Fruit fly (Drosophila melanogaster) whole organism, adult: ENCODE data around the gene H2.0.

Experiments used
- CG11617 ChIP-seq: fragments of 200-800 bp; sonication (Bioruptor generic); optimal IDR thresholded peaks from 2 replicates; lab custom pipeline; 2017; ENCODE audit warnings: mild to moderate bottlenecking, missing biosample characterization, missing genetic modification reagents, missing genetic modification characterization
- CG12768 ChIP-seq: fragments of 200-800 bp; sonication (Bioruptor generic); optimal IDR thresholded peaks from 2 replicates; lab custom pipeline; 2017; ENCODE audit warnings: missing biosample characterization, missing genetic modification characterization, mild to moderate bottlenecking, moderate library complexity, missing genetic modification reagents
- CG14711 ChIP-seq: fragments of 200-800 bp; sonication (Bioruptor generic); optimal IDR thresholded peaks from 2 replicates; lab custom pipeline; 2018; ENCODE audit warnings: missing biosample characterization, mild to moderate bottlenecking, missing genetic modification characterization, moderate library complexity
- CG1620 ChIP-seq: fragments of 200-800 bp; sonication (Bioruptor generic); optimal IDR thresholded peaks from 2 replicates; lab custom pipeline; 2016; ENCODE audit warnings: missing biosample characterization, missing genetic modification characterization
- CG33017 ChIP-seq: fragments of 200-800 bp; sonication (Bioruptor generic); optimal IDR thresholded peaks from 2 replicates; lab custom pipeline; 2018; ENCODE audit warnings: missing biosample characterization, mild to moderate bottlenecking, missing genetic modification characterization, moderate library complexity
- CG5204 ChIP-seq: fragments of 200-800 bp; sonication (Bioruptor generic); optimal IDR thresholded peaks from 2 replicates; lab custom pipeline; 2016; ENCODE audit warnings: missing biosample characterization, missing genetic modification characterization
- CG7045 ChIP-seq: fragments of 200-800 bp; sonication (Bioruptor generic); optimal IDR thresholded peaks from 2 replicates; lab custom pipeline; 2017; ENCODE audit warnings: missing biosample characterization, mild to moderate bottlenecking, missing genetic modification characterization
- CG7101 ChIP-seq: fragments of 200-800 bp; sonication (Bioruptor generic); optimal IDR thresholded peaks from 2 replicates; lab custom pipeline; 2018; ENCODE audit warnings: missing biosample characterization, mild to moderate bottlenecking, missing genetic modification characterization, moderate library complexity
- Clk ChIP-seq: fragments of 200-800 bp; sonication (Bioruptor generic); optimal IDR thresholded peaks from 2 replicates; lab custom pipeline; 2017; ENCODE audit warnings: missing biosample characterization, missing genetic modification characterization
- Crg-1 ChIP-seq: fragments of 200-800 bp; sonication (Bioruptor generic); optimal IDR thresholded peaks from 2 replicates; lab custom pipeline; 2016; ENCODE audit warnings: missing biosample characterization, missing genetic modification characterization
- Hr96 ChIP-seq: fragments of 200-800 bp; sonication (Bioruptor generic); optimal IDR thresholded peaks from 2 replicates; lab custom pipeline; 2016; ENCODE audit warnings: missing biosample characterization, missing genetic modification characterization
- Mnt ChIP-seq: fragments of 200-800 bp; sonication (Bioruptor generic); optimal IDR thresholded peaks from 2 replicates; lab custom pipeline; 2016; ENCODE audit warnings: missing biosample characterization, mild to moderate bottlenecking, missing genetic modification characterization
- bab1 ChIP-seq: fragments of 200-800 bp; sonication (Bioruptor generic); optimal IDR thresholded peaks from 3 replicates; lab custom pipeline; 2019; ENCODE audit warnings: missing biosample characterization, mild to moderate bottlenecking, missing genetic modification characterization, moderate library complexity
- cic ChIP-seq: fragments of 200-800 bp; sonication (Bioruptor generic); optimal IDR thresholded peaks from 2 replicates; lab custom pipeline; 2017; ENCODE audit warnings: missing biosample characterization, mild to moderate bottlenecking, missing genetic modification characterization, moderate library complexity
- cnc ChIP-seq, 2 experiments: fragments of >200 bp; optimal IDR thresholded peaks; 2 replicates each; lab custom pipeline; 2017
- kay ChIP-seq: fragments of 200-800 bp; sonication (Bioruptor generic); peaks from one replicate; lab custom pipeline; 2016; ENCODE audit warnings: missing biosample characterization, missing genetic modification characterization, borderline replicate concordance
- ovo ChIP-seq: fragments of 200-800 bp; sonication (Bioruptor generic); optimal IDR thresholded peaks from 2 replicates; lab custom pipeline; 2016; ENCODE audit warnings: missing biosample characterization, missing genetic modification characterization
- pad ChIP-seq: fragments of 200-800 bp; sonication (Bioruptor generic); optimal IDR thresholded peaks from 3 replicates; lab custom pipeline; 2017; ENCODE audit warnings: missing biosample characterization, missing genetic modification characterization, mild to moderate bottlenecking, moderate library complexity, missing genetic modification reagents
- tj ChIP-seq: fragments of 200-800 bp; sonication (Bioruptor generic); optimal IDR thresholded peaks from 3 replicates; lab custom pipeline; 2017; ENCODE audit warnings: missing biosample characterization, mild to moderate bottlenecking, missing genetic modification characterization, moderate library complexity
- toe ChIP-seq: fragments of 200-800 bp; sonication (Bioruptor generic); optimal IDR thresholded peaks from 2 replicates; lab custom pipeline; 2016; ENCODE audit warnings: missing biosample characterization, missing genetic modification characterization

H2.0 gene

dm6 chr2L:6035155-6035554 is 16.0 kb upstream of the H2.0 start:
- TF ChIP-seq CG1620 (GFP tag; lab: Kevin White, UChicago), result no peak
- TF ChIP-seq CG11617 (GFP tag; lab: Kevin White, UChicago), result no peak
- TF ChIP-seq pad (GFP tag; lab: Kevin White, UChicago), result no peak
- TF ChIP-seq ovo (GFP tag; lab: Kevin White, UChicago), result no peak
- no peak for TF ChIP-seq cnc (optimal IDR thresholded peaks at IDR 0.05; lab: Kevin White, UChicago)
- no peak for TF ChIP-seq bab1
- TF ChIP-seq cic, result no peak
- no peak for TF ChIP-seq CG5204 (GFP tag; lab: Kevin White, UChicago)
- TF ChIP-seq CG33017 (tag; lab: Kevin White, UChicago), result no peak
- TF ChIP-seq CG7045 (GFP tag; lab: Kevin White, UChicago), result no peak
- TF ChIP-seq Crg-1 (GFP tag; lab: Kevin White, UChicago), result no peak

- TF ChIP-seq kay, result no peak
- TF ChIP-seq Mnt (GFP tag; lab: Kevin White, UChicago), result no peak
- no peak for TF ChIP-seq ovo (GFP tag; lab: Kevin White, UChicago)
- no peak for TF ChIP-seq cic
- no peak for TF ChIP-seq Hr96 (GFP tag; lab: Kevin White, UChicago)
- TF ChIP-seq CG7101 (tag; lab: Kevin White, UChicago), result no peak
- no peak for TF ChIP-seq CG33017 (tag; lab: Kevin White, UChicago)
- TF ChIP-seq CG12768 (GFP tag; lab: Kevin White, UChicago), result no peak
- no peak for TF ChIP-seq CG11617 (GFP tag; lab: Kevin White, UChicago)
- no peak for TF ChIP-seq cnc (optimal IDR thresholded peaks at IDR 0.05; lab: Kevin White, UChicago)
- no peak for TF ChIP-seq toe
- no peak for TF ChIP-seq Crg-1 (GFP tag; lab: Kevin White, UChicago)
- no peak for TF ChIP-seq CG7045 (GFP tag; lab: Kevin White, UChicago)
- TF ChIP-seq Clk, result no peak
- no peak for TF ChIP-seq pad (GFP tag; lab: Kevin White, UChicago)
- no peak for TF ChIP-seq bab1
- TF ChIP-seq CG5204 (GFP tag; lab: Kevin White, UChicago), result no peak
- no peak for TF ChIP-seq CG1620 (GFP tag; lab: Kevin White, UChicago)
- no peak for TF ChIP-seq CG14711 (tag; lab: Kevin White, UChicago)
Observed at dm6 chr2L:6034344-6034743, 15.1 kb upstream of the H2.0 start, which contains the start of gene CG9109. CG9109 (minus strand) TSS chr2L:6034423.

- TF ChIP-seq Clk (no peak), CG7101 (tag; lab: Kevin White, UChicago) (no peak), CG33017 (tag; lab: Kevin White, UChicago) (no peak), CG11617 (GFP tag; lab: Kevin White, UChicago) (no peak), kay (no peak), bab1 (no peak), Hr96 (GFP tag; lab: Kevin White, UChicago) (no peak), CG7045 (GFP tag; lab: Kevin White, UChicago) (no peak), toe (no peak)
Observed at dm6 chr2L:6031838-6032237, 12.6 kb upstream of the H2.0 start.

- no peak for TF ChIP-seq CG14711 (tag; lab: Kevin White, UChicago)
- no peak for TF ChIP-seq Clk
- no peak for TF ChIP-seq tj
- TF ChIP-seq bab1, result no peak
- no peak for TF ChIP-seq pad (GFP tag; lab: Kevin White, UChicago)
- no peak for TF ChIP-seq CG33017 (tag; lab: Kevin White, UChicago)
- no peak for TF ChIP-seq CG5204 (GFP tag; lab: Kevin White, UChicago)
- TF ChIP-seq CG1620 (GFP tag; lab: Kevin White, UChicago), result no peak
Observed at dm6 chr2L:6028712-6029111, 9.5 kb upstream of the H2.0 start.

- no peak for TF ChIP-seq tj
- TF ChIP-seq Mnt (GFP tag; lab: Kevin White, UChicago), result peak; percentile 54
Observed at dm6 chr2L:6024345-6024907, 5.2 kb upstream of the H2.0 start, which contains the start of gene CG9107. CG9107 (minus strand) TSS chr2L:6024539.

- TF ChIP-seq toe (no peak), CG7101 (tag; lab: Kevin White, UChicago) (no peak), CG14711 (tag; lab: Kevin White, UChicago) (no peak), CG12768 (GFP tag; lab: Kevin White, UChicago) (no peak), cic (no peak), bab1 (no peak)
Observed at dm6 chr2L:6022793-6023192, 3.6 kb upstream of the H2.0 start.

- no peak for TF ChIP-seq tj
Observed at dm6 chr2L:6020535-6020934, 1.3 kb upstream of the H2.0 start, which contains the start of gene CG13996. CG13996 (plus strand) TSS chr2L:6020835.

dm6 chr2L:6013071-6013417 is 6.2 kb downstream of the H2.0 start:
- TF ChIP-seq CG7101 (tag; lab: Kevin White, UChicago) (no peak), toe (no peak), CG14711 (tag; lab: Kevin White, UChicago) (no peak), Crg-1 (GFP tag; lab: Kevin White, UChicago) (no peak), CG11617 (GFP tag; lab: Kevin White, UChicago) (no peak), CG5204 (GFP tag; lab: Kevin White, UChicago) (no peak), pad (GFP tag; lab: Kevin White, UChicago) (no peak), CG12768 (GFP tag; lab: Kevin White, UChicago) (no peak), bab1 (no peak), Hr96 (GFP tag; lab: Kevin White, UChicago) (no peak), CG7045 (GFP tag; lab: Kevin White, UChicago) (no peak), kay (no peak), CG33017 (tag; lab: Kevin White, UChicago) (no peak), Mnt (GFP tag; lab: Kevin White, UChicago) (no peak), ovo (GFP tag; lab: Kevin White, UChicago) (no peak), cnc (optimal IDR thresholded peaks at IDR 0.05; lab: Kevin White, UChicago) (no peak), Clk (no peak), tj (no peak), cic (no peak)
